Fruit fly (Drosophila melanogaster) whole organism, adult: ENCODE results near the gene CG10077.

ENCODE experiments used
- CG11617 ChIP-seq: fragments of 200-800 bp; sonication (Bioruptor generic); optimal IDR thresholded peaks from 2 replicates; lab custom pipeline; 2017; ENCODE audit warnings: mild to moderate bottlenecking, missing biosample characterization, missing genetic modification reagents, missing genetic modification characterization
- CG12768 ChIP-seq: fragments of 200-800 bp; sonication (Bioruptor generic); optimal IDR thresholded peaks from 2 replicates; lab custom pipeline; 2017; ENCODE audit warnings: missing biosample characterization, missing genetic modification characterization, mild to moderate bottlenecking, moderate library complexity, missing genetic modification reagents
- CG1620 ChIP-seq: fragments of 200-800 bp; sonication (Bioruptor generic); optimal IDR thresholded peaks from 2 replicates; lab custom pipeline; 2016; ENCODE audit warnings: missing biosample characterization, missing genetic modification characterization
- CG33017 ChIP-seq: fragments of 200-800 bp; sonication (Bioruptor generic); optimal IDR thresholded peaks from 2 replicates; lab custom pipeline; 2018; ENCODE audit warnings: missing biosample characterization, mild to moderate bottlenecking, missing genetic modification characterization, moderate library complexity
- bab1 ChIP-seq: fragments of 200-800 bp; sonication (Bioruptor generic); optimal IDR thresholded peaks from 3 replicates; lab custom pipeline; 2019; ENCODE audit warnings: missing biosample characterization, mild to moderate bottlenecking, missing genetic modification characterization, moderate library complexity
- cic ChIP-seq: fragments of 200-800 bp; sonication (Bioruptor generic); optimal IDR thresholded peaks from 2 replicates; lab custom pipeline; 2017; ENCODE audit warnings: missing biosample characterization, mild to moderate bottlenecking, missing genetic modification characterization, moderate library complexity
- cnc ChIP-seq, 2 experiments: fragments of >200 bp; optimal IDR thresholded peaks; 2 replicates each; lab custom pipeline; 2017
- kay ChIP-seq: fragments of 200-800 bp; sonication (Bioruptor generic); peaks from one replicate; lab custom pipeline; 2016; ENCODE audit warnings: missing biosample characterization, missing genetic modification characterization, borderline replicate concordance

- TF ChIP-seq CG12768 (GFP tag; lab: Kevin White, UChicago) (no peak), CG33017 (no peak), kay (no peak), CG1620 (no peak), cic (GFP tag; lab: Kevin White, UChicago) (no peak), cnc (optimal IDR thresholded peaks at IDR 0.05; lab: Kevin White, UChicago) (no peak), bab1 (no peak), CG11617 (GFP tag; lab: Kevin White, UChicago) (no peak)
Observed at dm6 chr3L:6947188-6947971, 8.3 kb downstream of the CG10077 start.
